Worm (Caenorhabditis elegans) whole organism, L4 larva: ENCODE results near the gene asp-7.

Source experiments
- ceh-20 ChIP-seq: fragments of 200-800 bp; sonication (Bioruptor generic); IDR thresholded peaks from 2 replicates; pipeline ENCODE4 v1.3.6; 2022; ENCODE audit warnings: missing genetic modification reagents, missing genetic modification characterization, missing compliant biosample characterization
- egl-43 ChIP-seq: fragments of 200-800 bp; sonication (Bioruptor generic); IDR thresholded peaks from 2 replicates; pipeline ENCODE4 v1.3.6; 2022; ENCODE audit warnings: missing genetic modification reagents, missing genetic modification characterization, missing compliant biosample characterization
- lin-29 ChIP-seq: fragments of 200-800 bp; sonication (Bioruptor generic); IDR thresholded peaks from 2 replicates; pipeline ENCODE4 v1.3.6; 2022; ENCODE audit warnings: missing genetic modification reagents, missing genetic modification characterization, missing compliant biosample characterization
- ztf-11 ChIP-seq: fragments of 150-350 bp; optimal IDR thresholded peaks from 2 replicates; lab custom pipeline; 2014; ENCODE audit warnings: missing biosample characterization, missing genetic modification characterization

DNA sequence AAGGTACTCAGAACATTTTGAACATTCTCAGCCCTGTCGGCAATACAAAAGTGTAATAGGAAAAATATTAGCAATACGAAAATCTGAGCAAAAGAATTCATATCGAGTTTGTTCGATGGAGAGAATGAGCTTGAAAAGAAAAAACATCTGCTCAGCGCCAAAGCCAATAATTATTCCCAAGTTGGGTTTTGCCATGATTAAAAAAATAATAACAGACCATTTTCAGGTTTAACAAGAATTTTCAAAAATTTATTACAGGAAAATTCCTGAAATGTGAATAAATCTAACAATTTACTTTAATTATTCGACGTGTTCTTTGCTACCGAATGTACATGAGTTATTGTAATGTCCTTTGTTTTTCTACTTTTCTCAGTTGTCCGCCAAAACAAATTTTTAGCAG lies 4.3 kb downstream of the asp-7 start, which contains the start of gene irld-38:
- TF ChIP-seq ceh-20 (GFP tag; lab: Robert Waterston, UW) (no peak), lin-29 (GFP tag; lab: Robert Waterston, UW) (no peak), ztf-11 (tag; lab: Kevin White, UChicago) (no peak), egl-43 (GFP tag; lab: Robert Waterston, UW) (no peak)
